Worm (Caenorhabditis elegans): ENCODE results near the gene gei-3.

DNA sequence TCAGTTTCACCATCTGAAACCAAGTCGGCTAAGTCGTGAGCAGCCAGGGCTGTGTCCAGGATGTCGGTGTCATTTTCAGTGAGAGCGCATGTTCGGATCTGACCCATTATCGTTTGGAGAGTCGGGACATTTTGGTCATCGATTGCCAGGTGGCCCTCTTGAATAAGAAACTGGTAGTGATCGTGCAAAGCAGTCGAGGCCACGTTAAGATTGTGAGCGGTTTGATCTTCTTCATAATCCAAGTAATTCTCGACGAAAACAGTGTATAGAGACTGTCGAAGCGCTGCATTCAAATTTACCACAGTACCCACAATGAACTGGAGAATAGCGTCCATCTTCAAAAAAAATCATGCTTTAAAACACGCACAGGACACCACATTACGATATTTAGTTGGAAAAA is 49.1 kb upstream of the gei-3 start, which contains the start of gene T14G8.6:
- TF ChIP-seq ztf-11 (tag; optimal IDR thresholded peaks at IDR 0.05) = no peak
- no peak for TF ChIP-seq mdl-1 (tag; optimal IDR thresholded peaks at IDR 0.05)
- TF ChIP-seq mab-5 (tag; optimal IDR thresholded peaks at IDR 0.05) = no peak
- TF ChIP-seq nhr-237 (tag; optimal IDR thresholded peaks at IDR 0.05) = no peak
- no peak for TF ChIP-seq blmp-1 (tag; optimal IDR thresholded peaks at IDR 0.05; ENCODE audit: insufficient read depth)
- TF ChIP-seq skn-1 (tag; optimal IDR thresholded peaks at IDR 0.05) = no peak
- TF ChIP-seq ztf-4 (tag; optimal IDR thresholded peaks at IDR 0.05) = no peak
- TF ChIP-seq C34F6.9 (tag; optimal IDR thresholded peaks at IDR 0.05) = no peak
- TF ChIP-seq nhr-12 (tag; optimal IDR thresholded peaks at IDR 0.05) = no peak
- no peak for TF ChIP-seq nhr-11 (tag; optimal IDR thresholded peaks at IDR 0.05)
- no peak for TF ChIP-seq unc-39 (tag; optimal IDR thresholded peaks at IDR 0.05)
- no peak for TF ChIP-seq snpc-4 (tag; optimal IDR thresholded peaks at IDR 0.05)
- TF ChIP-seq lin-39 (tag; optimal IDR thresholded peaks at IDR 0.05) = no peak
- TF ChIP-seq zag-1 (tag; optimal IDR thresholded peaks at IDR 0.05) = no peak
